Fruit fly (Drosophila melanogaster): ENCODE measurements around the gene mew.

The mew gene

DNA sequence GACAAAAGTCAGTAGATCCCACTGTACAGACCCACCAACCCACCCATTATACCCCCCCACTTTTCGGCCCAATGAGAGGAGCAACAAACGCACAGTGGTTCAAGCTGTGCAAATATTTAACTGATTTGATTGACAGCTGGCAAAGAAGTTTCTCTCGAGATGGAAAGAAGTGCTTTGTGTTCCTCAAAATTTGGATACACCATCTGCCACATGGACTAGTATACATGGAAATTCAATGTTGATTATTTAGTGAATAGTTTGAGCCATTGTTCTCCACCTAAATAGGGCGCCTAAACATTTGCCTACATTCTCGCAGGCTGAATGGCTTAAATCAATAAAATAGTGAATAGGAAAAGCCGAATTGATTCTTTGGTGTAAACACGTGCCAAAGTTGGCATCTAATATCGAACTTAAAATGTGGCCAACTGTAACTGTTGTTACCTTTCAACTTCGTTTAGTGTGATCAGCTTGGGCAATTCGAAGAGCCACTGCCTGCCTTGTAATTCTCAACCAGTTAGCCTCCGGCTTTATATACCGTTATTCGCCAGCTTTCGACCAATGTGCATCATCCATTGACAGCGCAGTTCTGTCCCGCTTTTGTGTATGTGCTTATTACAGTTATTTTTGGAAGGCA, 23.1 kb upstream of the mew start (continued):
- TF ChIP-seq Optix (GFP tag; IDR thresholded peaks at IDR 0.05) (no peak), CG10543 (GFP tag; optimal IDR thresholded peaks at IDR 0.05) (no peak), sima (GFP tag; optimal IDR thresholded peaks at IDR 0.05) (no peak), ash1 (GFP tag; optimal IDR thresholded peaks at IDR 0.05) (no peak), CG4360 (GFP tag; IDR thresholded peaks at IDR 0.05) (no peak), abd-A (tag; optimal IDR thresholded peaks at IDR 0.05) (no peak), dati (GFP tag; IDR thresholded peaks at IDR 0.05) (no peak), CG12769 (tag; optimal IDR thresholded peaks at IDR 0.05) (peak; percentile 45), Neu2 (GFP tag; optimal IDR thresholded peaks at IDR 0.05; ENCODE audit: borderline replicate concordance) (no peak), CG34376 (GFP tag; optimal IDR thresholded peaks at IDR 0.05) (peak; percentile 16), Dref (GFP tag; IDR thresholded peaks at IDR 0.05) (no peak), Chrac-16 (GFP tag; optimal IDR thresholded peaks at IDR 0.05) (no peak), bcd (GFP tag; optimal IDR thresholded peaks at IDR 0.05) (no peak), CG11247 (GFP tag; IDR thresholded peaks at IDR 0.05) (no peak), ssp (GFP tag; IDR thresholded peaks at IDR 0.05) (no peak), zen2 (GFP tag; IDR thresholded peaks at IDR 0.05; ENCODE audit: partially characterized antibody) (no peak), HLHmδ (GFP tag; optimal IDR thresholded peaks at IDR 0.05) (no peak), CG4424 (GFP tag; optimal IDR thresholded peaks at IDR 0.05) (no peak), CG16779 (GFP tag; IDR thresholded peaks at IDR 0.05) (no peak), CG17612 (GFP tag; IDR thresholded peaks at IDR 0.05) (no peak), toy (GFP tag; IDR thresholded peaks at IDR 0.05) (no peak), br (optimal IDR thresholded peaks at IDR 0.05) (no peak), chn (GFP tag; optimal IDR thresholded peaks at IDR 0.05) (no peak), BEAF-32 (GFP tag; optimal IDR thresholded peaks at IDR 0.05) (no peak), cg (GFP tag; optimal IDR thresholded peaks at IDR 0.05) (peak; percentile 38), CG6175 (GFP tag; IDR thresholded peaks at IDR 0.05) (no peak), dpn (GFP tag; optimal IDR thresholded peaks at IDR 0.05) (peak in 1 of 2 experiments; percentile 4), D (optimal IDR thresholded peaks at IDR 0.05) (no peak), D (GFP tag; optimal IDR thresholded peaks at IDR 0.05) (no peak), CG11723 (GFP tag; optimal IDR thresholded peaks at IDR 0.05) (no peak), Bteb2 (GFP tag; optimal IDR thresholded peaks at IDR 0.05) (no peak), CG13123 (GFP tag; optimal IDR thresholded peaks at IDR 0.05) (no peak), CG11560 (tag; IDR thresholded peaks at IDR 0.05) (no peak), E2f1 (GFP tag; IDR thresholded peaks at IDR 0.05) (no peak), CG34224 (GFP tag; IDR thresholded peaks at IDR 0.05; ENCODE audit: partially characterized antibody) (no peak), CG18476 (GFP tag; optimal IDR thresholded peaks at IDR 0.05) (no peak), Abd-B (GFP tag; optimal IDR thresholded peaks at IDR 0.05) (no peak), fd3F (GFP tag; optimal IDR thresholded peaks at IDR 0.05) (no peak), Ada2b (GFP tag; IDR thresholded peaks at IDR 0.05) (no peak), Six4 (GFP tag; optimal IDR thresholded peaks at IDR 0.05) (no peak), grau (tag; optimal IDR thresholded peaks at IDR 0.05) (no peak), CG12104 (GFP tag; optimal IDR thresholded peaks at IDR 0.05) (no peak), scrt (GFP tag; optimal IDR thresholded peaks at IDR 0.05) (peak; percentile 48), Bgb (GFP tag; IDR thresholded peaks at IDR 0.05; ENCODE audit: partially characterized antibody) (no peak), lbe (GFP tag; optimal IDR thresholded peaks at IDR 0.05) (no peak), CG3065 (GFP tag; optimal IDR thresholded peaks at IDR 0.05) (no peak), CG10147 (GFP tag; optimal IDR thresholded peaks at IDR 0.05) (no peak), gt (GFP tag; IDR thresholded peaks at IDR 0.05) (no peak), cwo (GFP tag; optimal IDR thresholded peaks at IDR 0.05) (no peak), CG9437 (GFP tag; optimal IDR thresholded peaks at IDR 0.05) (no peak), BtbVII (GFP tag; optimal IDR thresholded peaks at IDR 0.05) (peak; percentile 39), Atf-2 (GFP tag; optimal IDR thresholded peaks at IDR 0.05) (no peak)
